Fruit fly (Drosophila melanogaster): ENCODE data around the gene CG32563.

- TF ChIP-seq cnc (optimal IDR thresholded peaks at IDR 0.05) (no peak), bab1 (GFP tag; optimal IDR thresholded peaks at IDR 0.05) (no peak), tj (GFP tag; optimal IDR thresholded peaks at IDR 0.05) (no peak), toe (GFP tag; optimal IDR thresholded peaks at IDR 0.05) (no peak), Mnt (GFP tag; optimal IDR thresholded peaks at IDR 0.05) (no peak), ovo (GFP tag; optimal IDR thresholded peaks at IDR 0.05) (no peak), Clk (GFP tag; optimal IDR thresholded peaks at IDR 0.05) (no peak), kay (GFP tag; ENCODE audit: borderline replicate concordance) (no peak), CG12768 (GFP tag; optimal IDR thresholded peaks at IDR 0.05) (no peak), Crg-1 (GFP tag; optimal IDR thresholded peaks at IDR 0.05) (no peak), CG5204 (GFP tag; optimal IDR thresholded peaks at IDR 0.05) (no peak)
These were observed 47.4 kb downstream of the CG32563 start for dm6 chrX:17255677-17256076.
